Worm (Caenorhabditis elegans) whole organism, young adult: Measurements from ENCODE around the gene cld-9.

ENCODE experiments used
- C17E4.6 ChIP-seq: fragments of 200-800 bp; sonication (Bioruptor generic); IDR thresholded peaks from 2 replicates; pipeline ENCODE4 v1.3.6; 2022; ENCODE audit warnings: missing genetic modification reagents, missing genetic modification characterization, missing compliant biosample characterization
- F33H1.4 ChIP-seq: fragments of 200-800 bp; sonication (Bioruptor generic); IDR thresholded peaks from 2 replicates; pipeline ENCODE4 v1.3.6; 2022; ENCODE audit warnings: missing genetic modification reagents, missing genetic modification characterization, missing compliant biosample characterization
- attf-6 ChIP-seq: fragments of 200-800 bp; sonication (Bioruptor generic); IDR thresholded peaks from 2 replicates; pipeline ENCODE4 v1.3.6; 2022; ENCODE audit warnings: missing genetic modification reagents, missing genetic modification characterization, missing compliant biosample characterization
- him-1 ChIP-seq: sonication (generic microtip); optimal IDR thresholded peaks from 2 replicates; lab custom pipeline; 2016; ENCODE audit warnings: missing genotype, missing genetic modification reagents, missing genetic modification characterization, missing compliant biosample characterization
- nfya-1 ChIP-seq: sonication (generic microtip); optimal IDR thresholded peaks from 2 replicates; lab custom pipeline; 2017; ENCODE audit warnings: antibody characterized with exemption, missing compliant biosample characterization, missing genetic modification characterization, borderline replicate concordance; ENCODE audit not compliant: insufficient read depth
- tbx-9 ChIP-seq: sonication (generic microtip); optimal IDR thresholded peaks from 2 replicates; lab custom pipeline; 2016; ENCODE audit warnings: borderline replicate concordance, missing genetic modification characterization, inconsistent platforms, missing compliant biosample characterization

DNA sequence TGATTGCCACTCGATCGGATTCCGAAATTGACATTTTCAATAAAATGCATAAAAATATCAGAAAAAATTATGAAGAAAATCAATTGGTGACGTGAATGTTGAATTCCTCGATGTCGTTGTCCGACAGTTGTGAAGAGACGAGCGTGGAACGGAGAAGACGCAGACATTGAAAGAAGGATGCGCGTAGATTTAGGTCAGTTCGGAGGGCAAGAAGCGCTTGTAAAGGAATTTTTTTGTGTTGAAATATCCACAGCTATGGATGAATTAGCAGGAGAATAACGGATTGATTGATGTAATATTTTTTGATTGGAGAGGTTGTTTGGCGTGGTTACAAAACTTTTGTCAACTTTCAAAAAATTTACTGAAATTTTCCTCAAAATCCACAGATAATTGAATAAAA, 16.7 kb upstream of the cld-9 start, which contains the start of gene F20G2.3:
- no peak for TF ChIP-seq C17E4.6 (GFP tag; lab: Robert Waterston, UW)
- TF ChIP-seq him-1 (tag; lab: Kevin White, UChicago) = no peak
- TF ChIP-seq tbx-9 = no peak
- TF ChIP-seq nfya-1 = no peak
- TF ChIP-seq attf-6 (GFP tag; lab: Robert Waterston, UW) = no peak
- TF ChIP-seq F33H1.4 (GFP tag; lab: Robert Waterston, UW) = no peak
